Worm (Caenorhabditis elegans): ENCODE data around the gene clec-52.
"Not testable (repeated sequence)": the region's sequence is repeated elsewhere in the genome, so short reads cannot be mapped to it uniquely, and the experiment has no call there.

clec-52 gene

ce11 chrIV:8142735-8143550 lies 25.6 kb downstream of the clec-52 start, which contains the start of gene pmk-2:
TSS of gene pmk-2 (plus strand) at chrIV:8143500.
- TF ChIP-seq flt-1 (GFP tag; IDR thresholded peaks at IDR 0.05) (no peak), cog-1 (tag; optimal IDR thresholded peaks at IDR 0.05) (no peak), med-1 (GFP tag; optimal IDR thresholded peaks at IDR 0.05; ENCODE audit: insufficient read depth) (no peak), klf-2 (GFP tag; conservative IDR thresholded peaks at IDR 0.05) (no peak), ztf-29 (GFP tag; IDR thresholded peaks at IDR 0.05) (no peak), tab-1 (GFP tag; IDR thresholded peaks at IDR 0.05) (no peak), T22C8.4 (GFP tag; IDR thresholded peaks at IDR 0.05) (no peak), ztf-23 (GFP tag; IDR thresholded peaks at IDR 0.05) (no peak), ref-1 (GFP tag; conservative IDR thresholded peaks at IDR 0.05) (no peak)

- TF ChIP-seq ztf-23 (GFP tag; IDR thresholded peaks at IDR 0.05) (no peak), ztf-29 (GFP tag; IDR thresholded peaks at IDR 0.05) (no peak), ref-1 (GFP tag; conservative IDR thresholded peaks at IDR 0.05) (no peak), T22C8.4 (GFP tag; IDR thresholded peaks at IDR 0.05) (no peak), med-1 (GFP tag; optimal IDR thresholded peaks at IDR 0.05; ENCODE audit: insufficient read depth) (no peak), flt-1 (GFP tag; IDR thresholded peaks at IDR 0.05) (no peak), klf-2 (GFP tag; conservative IDR thresholded peaks at IDR 0.05) (no peak), cog-1 (tag; optimal IDR thresholded peaks at IDR 0.05) (no peak), tab-1 (GFP tag; IDR thresholded peaks at IDR 0.05) (no peak)
Observed at ce11 chrIV:8138984-8139383, 29.6 kb downstream of the clec-52 start, which contains the start of gene pmk-3. TSS of gene pmk-3 (plus strand) at chrIV:8139219.

- no peak for TF ChIP-seq tab-1 (GFP tag; IDR thresholded peaks at IDR 0.05)
- TF ChIP-seq cog-1 (tag; optimal IDR thresholded peaks at IDR 0.05), result no peak
- no peak for TF ChIP-seq klf-2 (GFP tag; conservative IDR thresholded peaks at IDR 0.05)
- no peak for TF ChIP-seq ztf-29 (GFP tag; IDR thresholded peaks at IDR 0.05)
- no peak for TF ChIP-seq ref-1 (GFP tag; conservative IDR thresholded peaks at IDR 0.05)
- TF ChIP-seq flt-1 (GFP tag; IDR thresholded peaks at IDR 0.05), result no peak
Observed at ce11 chrIV:8136548-8136947, 32.0 kb downstream of the clec-52 start.

ce11 chrIV:8136005-8136512 lies 32.5 kb downstream of the clec-52 start, which contains the start of the genes isp-1 and islo-1:
TSS of gene isp-1 (minus strand) at chrIV:8136055.
TSS of gene islo-1 (plus strand) at chrIV:8136389.
- TF ChIP-seq ztf-23 (GFP tag; IDR thresholded peaks at IDR 0.05) (0 out of 2 replicates have a peak, but pooled peaks have one; percentile 31), T22C8.4 (GFP tag; IDR thresholded peaks at IDR 0.05) (no peak), flt-1 (GFP tag; IDR thresholded peaks at IDR 0.05) (no peak), ztf-29 (GFP tag; IDR thresholded peaks at IDR 0.05) (no peak), klf-2 (GFP tag; conservative IDR thresholded peaks at IDR 0.05) (no peak), tab-1 (GFP tag; IDR thresholded peaks at IDR 0.05) (0 out of 2 replicates have a peak, but pooled peaks have one; percentile 16), ref-1 (GFP tag; conservative IDR thresholded peaks at IDR 0.05) (no peak)

ce11 chrIV:8133536-8133935 lies 35.0 kb downstream of the clec-52 start, which contains the start of gene sph-1:
TSS of gene sph-1 (minus strand) at chrIV:8133558.
- no peak for TF ChIP-seq ztf-23 (GFP tag; IDR thresholded peaks at IDR 0.05)
- TF ChIP-seq flt-1 (GFP tag; IDR thresholded peaks at IDR 0.05), result no peak
- TF ChIP-seq cog-1 (tag; optimal IDR thresholded peaks at IDR 0.05), result no peak
- TF ChIP-seq klf-2 (GFP tag; conservative IDR thresholded peaks at IDR 0.05), result no peak
- no peak for TF ChIP-seq ztf-29 (GFP tag; IDR thresholded peaks at IDR 0.05)
- no peak for TF ChIP-seq ref-1 (GFP tag; conservative IDR thresholded peaks at IDR 0.05)
- no peak for TF ChIP-seq med-1 (GFP tag; optimal IDR thresholded peaks at IDR 0.05; ENCODE audit: insufficient read depth)
- no peak for TF ChIP-seq tab-1 (GFP tag; IDR thresholded peaks at IDR 0.05)
- TF ChIP-seq T22C8.4 (GFP tag; IDR thresholded peaks at IDR 0.05), result no peak

- TF ChIP-seq klf-2 (GFP tag; conservative IDR thresholded peaks at IDR 0.05) (no peak), ref-1 (GFP tag; conservative IDR thresholded peaks at IDR 0.05) (no peak), flt-1 (GFP tag; IDR thresholded peaks at IDR 0.05) (no peak), ztf-29 (GFP tag; IDR thresholded peaks at IDR 0.05) (no peak), tab-1 (GFP tag; IDR thresholded peaks at IDR 0.05) (no peak), med-1 (GFP tag; optimal IDR thresholded peaks at IDR 0.05; ENCODE audit: insufficient read depth) (no peak), cog-1 (tag; optimal IDR thresholded peaks at IDR 0.05) (no peak), T22C8.4 (GFP tag; IDR thresholded peaks at IDR 0.05) (no peak), ztf-23 (GFP tag; IDR thresholded peaks at IDR 0.05) (no peak)
Observed at ce11 chrIV:8130131-8130611, 38.4 kb downstream of the clec-52 start, which contains the start of the genes ndub-11 and moc-3. TSS of gene ndub-11 (minus strand) at chrIV:8130231. TSS of gene moc-3 (plus strand) at chrIV:8130561.

ce11 chrIV:8127430-8127829 lies 41.1 kb downstream of the clec-52 start:
- TF ChIP-seq flt-1 (GFP tag; IDR thresholded peaks at IDR 0.05), result no peak
- no peak for TF ChIP-seq ztf-29 (GFP tag; IDR thresholded peaks at IDR 0.05)
- no peak for TF ChIP-seq klf-2 (GFP tag; conservative IDR thresholded peaks at IDR 0.05)
- TF ChIP-seq cog-1 (tag; optimal IDR thresholded peaks at IDR 0.05), result no peak
- no peak for TF ChIP-seq ztf-23 (GFP tag; IDR thresholded peaks at IDR 0.05)
- TF ChIP-seq med-1 (GFP tag; optimal IDR thresholded peaks at IDR 0.05; ENCODE audit: insufficient read depth), result no peak
- TF ChIP-seq T22C8.4 (GFP tag; IDR thresholded peaks at IDR 0.05), result no peak
- TF ChIP-seq tab-1 (GFP tag; IDR thresholded peaks at IDR 0.05), result no peak
- TF ChIP-seq ref-1 (GFP tag; conservative IDR thresholded peaks at IDR 0.05), result no peak

ce11 chrIV:8126902-8127301 lies 41.7 kb downstream of the clec-52 start, which contains the start of gene ceph-41:
TSS of gene ceph-41 (plus strand) at chrIV:8127202.
- TF ChIP-seq tab-1 (GFP tag; IDR thresholded peaks at IDR 0.05), result no peak
- TF ChIP-seq ref-1 (GFP tag; conservative IDR thresholded peaks at IDR 0.05), result no peak
- no peak for TF ChIP-seq ztf-23 (GFP tag; IDR thresholded peaks at IDR 0.05)
- TF ChIP-seq med-1 (GFP tag; optimal IDR thresholded peaks at IDR 0.05; ENCODE audit: insufficient read depth), result no peak
- no peak for TF ChIP-seq cog-1 (tag; optimal IDR thresholded peaks at IDR 0.05)
- TF ChIP-seq klf-2 (GFP tag; conservative IDR thresholded peaks at IDR 0.05), result no peak
- TF ChIP-seq ztf-29 (GFP tag; IDR thresholded peaks at IDR 0.05), result no peak
- TF ChIP-seq T22C8.4 (GFP tag; IDR thresholded peaks at IDR 0.05), result no peak
- no peak for TF ChIP-seq flt-1 (GFP tag; IDR thresholded peaks at IDR 0.05)

ce11 chrIV:8122349-8122748 lies 46.2 kb downstream of the clec-52 start, which contains the start of gene erp-44.3:
TSS of gene erp-44.3 (plus strand) at chrIV:8122649.
- not testable (repeated sequence) for TF ChIP-seq ztf-23 (GFP tag; IDR thresholded peaks at IDR 0.05); ztf-29 (GFP tag; IDR thresholded peaks at IDR 0.05); ref-1 (GFP tag; conservative IDR thresholded peaks at IDR 0.05)
